Fruit fly (Drosophila melanogaster) whole organism, pupa: Measurements from ENCODE around the gene CG9372.

ENCODE experiments used
- CG10348 ChIP-seq: fragments of 200-800 bp; sonication (Bioruptor generic); IDR thresholded peaks from 2 replicates; pipeline ENCODE4 v1.3.6; 2022; ENCODE audit warnings: missing biosample characterization, missing genetic modification characterization
- CG12605 ChIP-seq: fragments of 200-800 bp; sonication (Bioruptor generic); IDR thresholded peaks from 2 replicates; pipeline ENCODE4 v1.3.6; 2022; ENCODE audit warnings: missing biosample characterization, missing genetic modification characterization
- CG13204 ChIP-seq: fragments of 200-800 bp; sonication (Bioruptor generic); optimal IDR thresholded peaks from 2 replicates; lab custom pipeline; 2018; ENCODE audit warnings: missing biosample characterization, mild to moderate bottlenecking, missing genetic modification characterization, moderate library complexity
- CG14655 ChIP-seq: fragments of 200-800 bp; sonication (Bioruptor generic); optimal IDR thresholded peaks from 3 replicates; lab custom pipeline; 2017; ENCODE audit warnings: mild to moderate bottlenecking, missing biosample characterization, missing genetic modification reagents, missing genetic modification characterization
- CG15710 ChIP-seq: fragments of 200-800 bp; sonication (Bioruptor generic); optimal IDR thresholded peaks from 2 replicates; lab custom pipeline; 2018; ENCODE audit warnings: missing biosample characterization, mild to moderate bottlenecking, missing genetic modification characterization, moderate library complexity
- CG17806 ChIP-seq: fragments of 200-800 bp; sonication (Bioruptor generic); optimal IDR thresholded peaks from 2 replicates; lab custom pipeline; 2018; ENCODE audit warnings: missing biosample characterization, mild to moderate bottlenecking, missing genetic modification characterization, moderate library complexity
- CG32121 ChIP-seq: fragments of 200-800 bp; sonication (Bioruptor generic); IDR thresholded peaks from 2 replicates; pipeline ENCODE4 v1.3.6; 2022; ENCODE audit warnings: missing biosample characterization, missing genetic modification characterization
- CG34367 ChIP-seq: fragments of 200-800 bp; sonication (Bioruptor generic); optimal IDR thresholded peaks from 2 replicates; lab custom pipeline; 2018; ENCODE audit warnings: missing biosample characterization, mild to moderate bottlenecking, missing genetic modification characterization
- CG4496 ChIP-seq: fragments of 200-800 bp; sonication (Bioruptor generic); IDR thresholded peaks from 3 replicates; pipeline ENCODE4 v1.3.6; 2022; ENCODE audit warnings: missing biosample characterization, missing genetic modification characterization
- CG8159 ChIP-seq: fragments of 200-800 bp; sonication (Bioruptor generic); optimal IDR thresholded peaks from 3 replicates; lab custom pipeline; 2018; ENCODE audit warnings: missing biosample characterization, mild to moderate bottlenecking, missing genetic modification characterization, moderate library complexity
- CG8301 ChIP-seq: fragments of 200-800 bp; sonication (Bioruptor generic); optimal IDR thresholded peaks from 2 replicates; lab custom pipeline; 2018; ENCODE audit warnings: missing biosample characterization, mild to moderate bottlenecking, missing genetic modification characterization
- CG9948 ChIP-seq: fragments of 200-800 bp; sonication (Bioruptor generic); optimal IDR thresholded peaks from 2 replicates; lab custom pipeline; 2018; ENCODE audit warnings: missing biosample characterization, mild to moderate bottlenecking, missing genetic modification characterization, moderate library complexity
- D1 ChIP-seq: fragments of 200-800 bp; sonication (Bioruptor generic); optimal IDR thresholded peaks from 2 replicates; lab custom pipeline; 2018; ENCODE audit warnings: missing biosample characterization, mild to moderate bottlenecking, missing genetic modification characterization, moderate library complexity
- EcR ChIP-seq: fragments of 200-800 bp; sonication (Bioruptor generic); optimal IDR thresholded peaks from 3 replicates; lab custom pipeline; 2019; ENCODE audit warnings: missing biosample characterization, missing genetic modification characterization, mild to moderate bottlenecking, moderate library complexity, missing genetic modification reagents
- Ets98B ChIP-seq: fragments of 200-800 bp; sonication (Bioruptor generic); IDR thresholded peaks from 2 replicates; pipeline ENCODE4 v1.3.6; 2022; ENCODE audit warnings: missing biosample characterization, missing genetic modification characterization
- Pif1A ChIP-seq: fragments of 200-800 bp; sonication (Bioruptor generic); optimal IDR thresholded peaks from 3 replicates; lab custom pipeline; 2016; ENCODE audit warnings: missing biosample characterization, missing genetic modification characterization
- Pif1B ChIP-seq: fragments of 200-800 bp; sonication (Bioruptor generic); optimal IDR thresholded peaks from 3 replicates; lab custom pipeline; 2016; ENCODE audit warnings: missing biosample characterization, missing genetic modification characterization
- Snoo ChIP-seq: fragments of 200-800 bp; sonication (Bioruptor generic); optimal IDR thresholded peaks from 3 replicates; lab custom pipeline; 2017; ENCODE audit warnings: missing biosample characterization, mild to moderate bottlenecking, missing genetic modification characterization, inconsistent platforms
- fd96Ca ChIP-seq: fragments of 200-800 bp; sonication (Bioruptor generic); IDR thresholded peaks from 3 replicates; pipeline ENCODE4 v1.3.6; 2022; ENCODE audit warnings: missing biosample characterization, missing genetic modification characterization
- gl ChIP-seq: fragments of 200-800 bp; sonication (Bioruptor generic); optimal IDR thresholded peaks from 2 replicates; lab custom pipeline; 2018; ENCODE audit warnings: missing biosample characterization, mild to moderate bottlenecking, missing genetic modification characterization
- rn ChIP-seq: fragments of 200-800 bp; sonication (Bioruptor generic); IDR thresholded peaks from 2 replicates; pipeline ENCODE4 v1.3.6; 2022; ENCODE audit warnings: missing biosample characterization, missing genetic modification characterization

Gene CG9372

DNA sequence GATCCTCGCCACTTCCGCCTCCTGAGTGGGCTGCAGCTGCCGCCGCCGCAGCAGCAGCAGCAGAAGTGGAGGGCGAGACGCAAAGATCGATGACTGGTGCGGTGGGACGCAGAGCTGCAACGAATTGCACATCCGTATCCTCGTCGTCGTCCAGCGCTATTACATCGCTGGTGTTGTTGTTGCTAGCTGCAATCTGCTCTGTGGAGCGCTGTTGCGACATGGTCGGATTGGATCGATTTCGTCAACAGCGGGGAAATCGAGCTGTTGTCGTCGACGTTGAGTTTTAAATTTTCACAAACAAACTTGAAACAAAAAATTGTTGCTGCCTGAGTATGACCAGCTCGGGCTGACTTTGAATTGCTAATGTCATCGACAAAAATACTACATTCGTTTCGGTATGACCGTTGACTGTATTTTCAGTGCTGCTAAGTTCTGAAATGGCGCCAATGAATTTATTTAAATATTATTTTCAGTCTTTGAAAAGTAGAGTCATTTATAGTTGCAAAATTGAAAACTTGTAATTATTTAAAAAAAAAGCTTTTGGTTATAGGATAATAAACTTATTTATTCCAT is 36.5 kb downstream of the CG9372 start, which contains the start of gene Rnf146:
Gene Rnf146 (minus strand): TSS at position 369 of the 573 bp plus-strand sequence.
- TF ChIP-seq CG8159 (tag; lab: Kevin White, UChicago) (no peak), Pif1B (GFP tag; lab: Kevin White, UChicago) (no peak), rn (GFP tag; lab: Robert Waterston, UW) (no peak), CG4496 (GFP tag; lab: Robert Waterston, UW) (no peak), CG9948 (tag; lab: Kevin White, UChicago) (no peak), gl (tag; lab: Kevin White, UChicago) (peak; percentile 20), Pif1A (GFP tag; lab: Kevin White, UChicago) (no peak), CG10348 (GFP tag; lab: Robert Waterston, UW) (no peak), fd96Ca (GFP tag; lab: Robert Waterston, UW) (no peak), CG8301 (no peak), D1 (tag; lab: Kevin White, UChicago) (peak; percentile 37), CG15710 (tag; lab: Kevin White, UChicago) (no peak), CG34367 (no peak), CG13204 (GFP tag; lab: Kevin White, UChicago) (no peak), Snoo (no peak), EcR (GFP tag; lab: Kevin White, UChicago) (no peak), CG14655 (GFP tag; lab: Kevin White, UChicago) (no peak), CG12605 (GFP tag; lab: Robert Waterston, UW) (no peak)
- TF ChIP-seq, all 21 proteins: peak for 2

DNA sequence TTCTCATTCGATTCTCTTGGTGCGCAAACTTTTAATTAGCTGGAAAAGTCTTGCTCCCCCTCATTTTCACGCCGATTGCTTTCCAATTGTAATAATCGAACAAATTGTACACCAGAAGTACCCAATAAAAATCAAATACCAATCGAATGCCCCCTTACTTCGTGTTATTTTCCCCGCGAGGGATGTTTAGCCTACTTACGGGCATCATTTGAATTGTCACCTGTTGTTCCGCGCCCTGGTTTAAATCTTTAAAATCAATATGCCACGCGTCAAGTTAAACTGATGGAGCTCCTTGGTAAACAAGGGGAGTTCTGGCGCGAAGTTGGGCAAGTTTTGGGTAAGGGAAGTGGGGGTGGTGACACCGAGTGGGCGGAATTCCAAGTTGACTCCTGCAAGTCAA is 40.3 kb downstream of the CG9372 start:
- TF ChIP-seq CG15710 (tag; lab: Kevin White, UChicago) = no peak
- TF ChIP-seq CG10348 (GFP tag; lab: Robert Waterston, UW) = no peak
- no peak for TF ChIP-seq Snoo
- no peak for TF ChIP-seq CG32121 (GFP tag; lab: Robert Waterston, UW)
- TF ChIP-seq Pif1B (GFP tag; lab: Kevin White, UChicago) = no peak
- no peak for TF ChIP-seq CG4496 (GFP tag; lab: Robert Waterston, UW)
- no peak for TF ChIP-seq CG8301
- no peak for TF ChIP-seq CG13204 (GFP tag; lab: Kevin White, UChicago)
- no peak for TF ChIP-seq CG9948 (tag; lab: Kevin White, UChicago)
- no peak for TF ChIP-seq gl (tag; lab: Kevin White, UChicago)
- no peak for TF ChIP-seq CG34367
- TF ChIP-seq D1 (tag; lab: Kevin White, UChicago) = no peak
- no peak for TF ChIP-seq CG17806 (tag; lab: Kevin White, UChicago)
- TF ChIP-seq Ets98B (GFP tag; lab: Robert Waterston, UW) = no peak
- TF ChIP-seq CG12605 (GFP tag; lab: Robert Waterston, UW) = no peak
- no peak for TF ChIP-seq CG8159 (tag; lab: Kevin White, UChicago)
- TF ChIP-seq rn (GFP tag; lab: Robert Waterston, UW) = no peak

DNA sequence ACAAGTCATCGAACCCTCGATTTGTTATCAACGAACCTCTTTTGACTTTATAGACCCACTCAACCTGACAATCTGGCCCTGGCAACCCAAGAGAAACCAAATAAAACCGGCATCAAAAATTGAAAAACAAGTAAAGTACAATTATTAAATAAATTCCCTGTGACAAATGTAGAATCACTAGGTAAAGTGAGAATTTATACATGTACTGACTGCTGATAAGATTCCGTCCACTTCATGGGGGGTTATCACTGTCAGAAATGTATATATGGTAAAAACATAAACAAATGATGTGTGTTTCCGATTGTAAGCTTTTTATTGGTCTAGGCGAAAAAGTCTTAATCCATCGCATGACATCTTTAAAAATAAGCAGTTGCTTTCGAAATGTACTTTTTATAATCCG is 42.6 kb downstream of the CG9372 start:
- no peak for TF ChIP-seq gl (tag; lab: Kevin White, UChicago)
- TF ChIP-seq CG9948 (tag; lab: Kevin White, UChicago) = no peak
- TF ChIP-seq CG8159 (tag; lab: Kevin White, UChicago) = no peak
- no peak for TF ChIP-seq rn (GFP tag; lab: Robert Waterston, UW)
- no peak for TF ChIP-seq CG12605 (GFP tag; lab: Robert Waterston, UW)
- no peak for TF ChIP-seq CG4496 (GFP tag; lab: Robert Waterston, UW)
- no peak for TF ChIP-seq CG32121 (GFP tag; lab: Robert Waterston, UW)
- no peak for TF ChIP-seq Snoo

DNA sequence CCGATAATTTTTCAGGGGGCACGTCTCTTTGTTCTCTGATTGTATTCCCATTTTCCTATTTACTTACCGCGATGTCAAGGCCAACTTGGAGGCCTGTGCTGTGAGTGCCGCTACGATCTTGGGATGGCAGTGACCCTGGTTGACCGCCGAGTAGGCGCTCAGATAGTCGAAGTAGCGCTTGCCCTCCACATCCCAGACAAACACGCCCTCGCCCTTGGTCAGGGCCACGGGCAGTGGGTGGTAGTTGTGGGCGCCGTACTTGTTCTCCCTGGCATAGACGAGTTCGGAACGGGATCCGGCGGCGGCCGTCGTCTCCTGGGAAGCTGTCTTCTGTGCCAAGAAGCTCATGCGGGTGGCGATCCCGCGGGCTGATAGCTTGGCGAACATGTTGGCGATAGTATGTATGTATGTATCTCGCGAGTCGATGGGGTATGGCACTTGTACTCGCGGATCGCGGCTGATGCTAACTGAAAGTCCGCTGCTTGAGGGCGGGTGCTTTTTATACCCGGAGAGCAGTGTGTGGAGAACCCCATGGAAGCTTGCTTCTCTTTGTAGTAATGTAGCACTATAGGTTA is 43.5 kb downstream of the CG9372 start, which contains the start of gene Oat:
Gene Oat (minus strand): TSS at position 478 of the 575 bp plus-strand sequence.
- peak; percentile 14 for TF ChIP-seq EcR (GFP tag; lab: Kevin White, UChicago)
- TF ChIP-seq CG13204 (GFP tag; lab: Kevin White, UChicago) = no peak
- peak; percentile 33; the same call in 1 of the 3 replicates for TF ChIP-seq fd96Ca (GFP tag; lab: Robert Waterston, UW)

DNA sequence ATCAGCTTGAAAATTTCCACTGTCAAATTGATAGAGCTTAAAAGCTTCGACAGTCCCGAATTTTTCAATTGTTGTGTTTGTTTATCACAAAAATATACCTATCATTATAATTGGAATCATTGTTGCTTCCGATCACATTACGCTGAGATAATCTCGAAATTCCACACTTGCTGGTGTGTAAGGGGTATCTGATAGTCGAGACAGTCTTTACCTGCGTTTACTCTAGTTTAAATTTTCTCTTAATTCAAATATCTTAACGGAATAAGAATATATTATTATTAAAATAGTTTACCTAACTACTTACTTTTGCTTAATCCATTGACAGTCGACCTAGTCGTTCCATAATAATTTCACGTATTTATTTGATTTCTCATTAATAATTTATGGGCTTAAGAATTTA is 44.1 kb downstream of the CG9372 start:
- no peak for TF ChIP-seq rn (GFP tag; lab: Robert Waterston, UW)
- no peak for TF ChIP-seq Ets98B (GFP tag; lab: Robert Waterston, UW)
- no peak for TF ChIP-seq fd96Ca (GFP tag; lab: Robert Waterston, UW)
- no peak for TF ChIP-seq CG8301
- no peak for TF ChIP-seq CG12605 (GFP tag; lab: Robert Waterston, UW)
- no peak for TF ChIP-seq CG14655 (GFP tag; lab: Kevin White, UChicago)
- no peak for TF ChIP-seq gl (tag; lab: Kevin White, UChicago)
- no peak for TF ChIP-seq CG4496 (GFP tag; lab: Robert Waterston, UW)
- no peak for TF ChIP-seq D1 (tag; lab: Kevin White, UChicago)
- TF ChIP-seq Snoo = no peak
- TF ChIP-seq CG34367 = no peak

DNA sequence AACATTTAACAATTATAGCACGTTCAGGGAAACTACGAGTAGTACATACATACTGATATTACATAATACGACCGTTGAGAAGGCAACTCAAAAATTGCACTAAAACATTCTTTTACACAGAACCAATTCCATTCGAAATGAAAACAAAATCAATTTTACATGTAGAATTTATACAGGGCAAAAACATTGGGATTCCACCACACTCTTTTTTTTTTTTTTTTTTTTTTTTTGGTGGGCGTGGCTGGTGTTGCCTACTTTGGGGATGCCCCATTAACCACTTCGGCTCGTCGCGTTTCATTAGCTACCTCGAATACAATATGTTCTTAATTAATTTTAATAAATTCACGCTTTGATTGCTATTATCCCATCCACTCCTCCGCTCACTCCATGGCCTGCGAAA is 44.6 kb downstream of the CG9372 start:
- TF ChIP-seq CG9948 (tag; lab: Kevin White, UChicago) = peak; percentile 24
- no peak for TF ChIP-seq CG10348 (GFP tag; lab: Robert Waterston, UW)
- no peak for TF ChIP-seq Pif1B (GFP tag; lab: Kevin White, UChicago)
- peak; percentile 93 for TF ChIP-seq CG4496 (GFP tag; lab: Robert Waterston, UW)
- peak; percentile 62 for TF ChIP-seq CG13204 (GFP tag; lab: Kevin White, UChicago)
- peak; percentile 82 for TF ChIP-seq Ets98B (GFP tag; lab: Robert Waterston, UW)
- peak; percentile 51 for TF ChIP-seq CG8159 (tag; lab: Kevin White, UChicago)
- TF ChIP-seq D1 (tag; lab: Kevin White, UChicago) = no peak
- TF ChIP-seq CG15710 (tag; lab: Kevin White, UChicago) = peak; percentile 67
- TF ChIP-seq Pif1A (GFP tag; lab: Kevin White, UChicago) = no peak
- TF ChIP-seq CG12605 (GFP tag; lab: Robert Waterston, UW) = peak; percentile 91
- TF ChIP-seq rn (GFP tag; lab: Robert Waterston, UW) = peak; percentile 63; the same call in 1 of the 2 replicates
- TF ChIP-seq CG34367 = peak; percentile 57
- no peak for TF ChIP-seq EcR (GFP tag; lab: Kevin White, UChicago)
- TF ChIP-seq fd96Ca (GFP tag; lab: Robert Waterston, UW) = peak; percentile 74; the same call in 2 of the 3 replicates
- peak; percentile 60 for TF ChIP-seq gl (tag; lab: Kevin White, UChicago)
- TF ChIP-seq CG8301 = peak; percentile 7
- peak; percentile 81 for TF ChIP-seq CG32121 (GFP tag; lab: Robert Waterston, UW)
- peak; percentile 74 for TF ChIP-seq Snoo
- peak; percentile 47 for TF ChIP-seq CG14655 (GFP tag; lab: Kevin White, UChicago)
- peak; percentile 54 for TF ChIP-seq CG17806 (tag; lab: Kevin White, UChicago)
